Fruit fly (Drosophila melanogaster) whole organism, embryonic: Measurements from ENCODE around the gene Tango5.

ENCODE experiments used
- Bdp1 ChIP-seq: fragments of 200-800 bp; sonication (Bioruptor generic); optimal IDR thresholded peaks from 3 replicates; lab custom pipeline; 2016; ENCODE audit warnings: missing biosample characterization, missing genetic modification characterization
- BtbVII ChIP-seq: fragments of 200-800 bp; sonication (Bioruptor generic); optimal IDR thresholded peaks from 3 replicates; lab custom pipeline; 2017; ENCODE audit warnings: missing biosample characterization, mild to moderate bottlenecking, missing genetic modification characterization
- CG10147 ChIP-seq: fragments of 200-800 bp; sonication (Bioruptor generic); optimal IDR thresholded peaks from 2 replicates; lab custom pipeline; 2019; ENCODE audit warnings: missing biosample characterization, mild to moderate bottlenecking, missing genetic modification characterization, moderate library complexity
- CG10321 ChIP-seq: fragments of 200-800 bp; sonication (Bioruptor generic); IDR thresholded peaks from 2 replicates; pipeline ENCODE4 v1.3.6; 2022; ENCODE audit warnings: missing biosample characterization, missing genetic modification characterization
- CG11247 ChIP-seq: fragments of 200-800 bp; sonication (Bioruptor generic); IDR thresholded peaks from 2 replicates; pipeline ENCODE4 v1.3.6; 2022; ENCODE audit warnings: missing biosample characterization, missing genetic modification characterization
- CG11723 ChIP-seq: fragments of 200-800 bp; sonication (Bioruptor generic); optimal IDR thresholded peaks from 2 replicates; lab custom pipeline; 2017; ENCODE audit warnings: missing biosample characterization, mild to moderate bottlenecking, missing genetic modification characterization
- CG1529 ChIP-seq: fragments of 200-800 bp; sonication (Bioruptor generic); optimal IDR thresholded peaks from 3 replicates; lab custom pipeline; 2018; ENCODE audit warnings: missing biosample characterization, missing genetic modification characterization
- CG15479 ChIP-seq: fragments of 200-800 bp; sonication (Bioruptor generic); optimal IDR thresholded peaks from 3 replicates; lab custom pipeline; 2019; ENCODE audit warnings: missing biosample characterization, mild to moderate bottlenecking, missing genetic modification characterization, moderate library complexity
- CG2116 ChIP-seq: fragments of 200-800 bp; sonication (Bioruptor generic); optimal IDR thresholded peaks from 3 replicates; lab custom pipeline; 2018; ENCODE audit warnings: missing biosample characterization, mild to moderate bottlenecking, missing genetic modification characterization
- CG2120 ChIP-seq: fragments of 200-800 bp; sonication (Bioruptor generic); optimal IDR thresholded peaks from 3 replicates; lab custom pipeline; 2016; ENCODE audit warnings: missing biosample characterization, missing genetic modification characterization
- CG2199 ChIP-seq: fragments of 200-800 bp; sonication (Bioruptor generic); IDR thresholded peaks from 3 replicates; pipeline ENCODE4 v1.3.6; 2022; ENCODE audit warnings: missing biosample characterization, missing genetic modification characterization
- CG3163 ChIP-seq: fragments of 200-800 bp; sonication (Bioruptor generic); optimal IDR thresholded peaks from 3 replicates; lab custom pipeline; 2016; ENCODE audit warnings: missing biosample characterization, missing genetic modification characterization
- CG32532 ChIP-seq: fragments of 200-800 bp; sonication (Bioruptor generic); IDR thresholded peaks from 2 replicates; pipeline ENCODE4 v1.3.6; 2022; ENCODE audit warnings: missing biosample characterization, missing genetic modification characterization
- CG4282 ChIP-seq: fragments of 200-800 bp; sonication (Bioruptor generic); optimal IDR thresholded peaks from 2 replicates; lab custom pipeline; 2016; ENCODE audit warnings: missing biosample characterization, missing genetic modification characterization
- CG4707 ChIP-seq: fragments of 200-800 bp; sonication (Bioruptor generic); optimal IDR thresholded peaks from 2 replicates; lab custom pipeline; 2018; ENCODE audit warnings: missing biosample characterization, mild to moderate bottlenecking, missing genetic modification characterization, moderate library complexity
- CG4820 ChIP-seq: fragments of 200-800 bp; sonication (Bioruptor generic); optimal IDR thresholded peaks from 3 replicates; lab custom pipeline; 2016; ENCODE audit warnings: missing biosample characterization, missing genetic modification characterization
- CG7839 ChIP-seq: fragments of 200-800 bp; sonication (Bioruptor generic); optimal IDR thresholded peaks from 3 replicates; lab custom pipeline; 2018; ENCODE audit warnings: missing biosample characterization, mild to moderate bottlenecking, missing genetic modification characterization, moderate library complexity
- CG7963 ChIP-seq: fragments of 200-800 bp; sonication (Bioruptor generic); IDR thresholded peaks from 3 replicates; pipeline ENCODE4 v1.3.6; 2022; ENCODE audit warnings: missing biosample characterization, missing genetic modification characterization; ENCODE audit not compliant: partially characterized antibody
- CG8388 ChIP-seq: fragments of 200-800 bp; sonication (Bioruptor generic); optimal IDR thresholded peaks from 2 replicates; lab custom pipeline; 2019; ENCODE audit warnings: missing biosample characterization, mild to moderate bottlenecking, missing genetic modification characterization, moderate library complexity
- CG8478 ChIP-seq: fragments of >200 bp; optimal IDR thresholded peaks from 2 replicates; lab custom pipeline; 2018
- CG8944 ChIP-seq: fragments of 200-800 bp; sonication (Bioruptor generic); optimal IDR thresholded peaks from 3 replicates; lab custom pipeline; 2016; ENCODE audit warnings: missing biosample characterization, missing genetic modification characterization
- CHES-1-like ChIP-seq: fragments of 200-800 bp; sonication (Bioruptor generic); optimal IDR thresholded peaks from 2 replicates; lab custom pipeline; 2016; ENCODE audit warnings: missing biosample characterization, missing genetic modification characterization
- D19B ChIP-seq: fragments of 200-800 bp; sonication (Bioruptor generic); optimal IDR thresholded peaks from 2 replicates; lab custom pipeline; 2017; ENCODE audit warnings: missing biosample characterization, mild to moderate bottlenecking, missing genetic modification characterization
- Dll ChIP-seq: fragments of 200-800 bp; sonication (Bioruptor generic); IDR thresholded peaks from 4 replicates; pipeline ENCODE4 v1.3.6; 2022; ENCODE audit warnings: missing biosample characterization, missing genetic modification characterization; ENCODE audit not compliant: partially characterized antibody
- Fer3 ChIP-seq: fragments of 200-800 bp; sonication (Bioruptor generic); optimal IDR thresholded peaks from 2 replicates; lab custom pipeline; 2018; ENCODE audit warnings: missing biosample characterization, mild to moderate bottlenecking, missing genetic modification characterization, moderate library complexity
- HmgD ChIP-seq: fragments of 200-800 bp; sonication (Bioruptor generic); optimal IDR thresholded peaks from 3 replicates; lab custom pipeline; 2016; ENCODE audit warnings: missing biosample characterization, missing genetic modification characterization
- Kr ChIP-seq: fragments of 200-800 bp; sonication (Bioruptor generic); optimal IDR thresholded peaks from 2 replicates; lab custom pipeline; 2017; ENCODE audit warnings: missing biosample characterization, mild to moderate bottlenecking, missing genetic modification characterization
- MTF-1 ChIP-seq: fragments of 200-800 bp; sonication (Bioruptor generic); optimal IDR thresholded peaks from 2 replicates; lab custom pipeline; 2018; ENCODE audit warnings: missing biosample characterization, mild to moderate bottlenecking, missing genetic modification characterization, borderline replicate concordance
- Nf-YC ChIP-seq: fragments of 200-800 bp; optimal IDR thresholded peaks from 3 replicates; lab custom pipeline; 2019; ENCODE audit warnings: missing biosample characterization, mild to moderate bottlenecking, missing genetic modification characterization, moderate library complexity
- Opbp ChIP-seq: fragments of 200-800 bp; sonication (Bioruptor generic); IDR thresholded peaks from 3 replicates; pipeline ENCODE4 v1.3.6; 2022; ENCODE audit warnings: missing biosample characterization, missing genetic modification characterization; ENCODE audit not compliant: partially characterized antibody
- Ravus ChIP-seq: fragments of 200-800 bp; sonication (Bioruptor generic); IDR thresholded peaks from 2 replicates; pipeline ENCODE4 v1.3.6; 2022; ENCODE audit warnings: missing biosample characterization, missing genetic modification characterization
- Rx ChIP-seq: fragments of 200-800 bp; sonication (Bioruptor generic); IDR thresholded peaks from 2 replicates; pipeline ENCODE4 v1.3.6; 2022; ENCODE audit warnings: missing biosample characterization, missing genetic modification characterization
- Sry-β ChIP-seq: fragments of 200-800 bp; sonication (Bioruptor generic); optimal IDR thresholded peaks from 2 replicates; lab custom pipeline; 2018; ENCODE audit warnings: missing biosample characterization, mild to moderate bottlenecking, missing genetic modification characterization, moderate library complexity
- ap ChIP-seq: fragments of 200-800 bp; sonication (Bioruptor generic); IDR thresholded peaks from 2 replicates; pipeline ENCODE4 v1.3.6; 2022; ENCODE audit warnings: missing biosample characterization, missing genetic modification characterization
- cad ChIP-seq: fragments of >200 bp; optimal IDR thresholded peaks from 2 replicates; lab custom pipeline; 2017; ENCODE audit warnings: missing biosample characterization, missing genetic modification characterization
- caup ChIP-seq: fragments of 200-800 bp; sonication (Bioruptor generic); optimal IDR thresholded peaks from 3 replicates; lab custom pipeline; 2017; ENCODE audit warnings: missing biosample characterization, mild to moderate bottlenecking, missing genetic modification characterization, moderate library complexity; ENCODE audit not compliant: severe bottlenecking
- dan ChIP-seq: fragments of 200-800 bp; sonication (Bioruptor generic); IDR thresholded peaks from 2 replicates; pipeline ENCODE4 v1.3.6; 2022; ENCODE audit warnings: missing biosample characterization, missing genetic modification characterization
- fd96Cb ChIP-seq: fragments of 200-800 bp; sonication (Bioruptor generic); optimal IDR thresholded peaks from 2 replicates; lab custom pipeline; 2018; ENCODE audit warnings: missing biosample characterization, mild to moderate bottlenecking, missing genetic modification characterization, moderate library complexity
- gsb ChIP-seq: fragments of 200-800 bp; sonication (Bioruptor generic); IDR thresholded peaks from 2 replicates; pipeline ENCODE4 v1.3.6; 2022; ENCODE audit warnings: missing biosample characterization, missing genetic modification characterization
- h ChIP-seq: fragments of >200 bp; optimal IDR thresholded peaks from 2 replicates; lab custom pipeline; 2017
- hb ChIP-seq: fragments of 200-800 bp; sonication (Bioruptor generic); IDR thresholded peaks from 3 replicates; pipeline ENCODE4 v1.3.6; 2022; ENCODE audit warnings: missing biosample characterization, missing genetic modification characterization; ENCODE audit not compliant: partially characterized antibody
- jigr1 ChIP-seq: fragments of 200-800 bp; sonication (Bioruptor generic); IDR thresholded peaks from 3 replicates; pipeline ENCODE4 v1.3.6; 2022; ENCODE audit warnings: missing biosample characterization, missing genetic modification characterization
- kni ChIP-seq: fragments of 200-800 bp; sonication (Bioruptor generic); optimal IDR thresholded peaks from 3 replicates; lab custom pipeline; 2017; ENCODE audit warnings: mild to moderate bottlenecking, missing biosample characterization, missing genetic modification reagents, missing genetic modification characterization
- lab ChIP-seq: fragments of 200-800 bp; sonication (Bioruptor generic); optimal IDR thresholded peaks from 3 replicates; lab custom pipeline; 2017; ENCODE audit warnings: missing biosample characterization, missing genetic modification characterization, mild to moderate bottlenecking, moderate library complexity, missing genetic modification reagents
- luna ChIP-seq: fragments of 200-800 bp; sonication (Bioruptor generic); optimal IDR thresholded peaks from 2 replicates; lab custom pipeline; 2016; ENCODE audit warnings: missing biosample characterization, missing genetic modification characterization
- mam ChIP-seq: fragments of 200-800 bp; sonication (Bioruptor generic); optimal IDR thresholded peaks from 3 replicates; lab custom pipeline; 2016; ENCODE audit warnings: missing biosample characterization, missing genetic modification characterization
- mirr ChIP-seq: fragments of 200-800 bp; sonication (Bioruptor generic); optimal IDR thresholded peaks from 3 replicates; lab custom pipeline; 2018; ENCODE audit warnings: missing biosample characterization, mild to moderate bottlenecking, missing genetic modification characterization
- odd ChIP-seq: fragments of 200-800 bp; sonication (Bioruptor generic); optimal IDR thresholded peaks from 2 replicates; lab custom pipeline; 2017; ENCODE audit warnings: missing biosample characterization, mild to moderate bottlenecking, missing genetic modification characterization
- psq ChIP-seq: fragments of 200-800 bp; sonication (Bioruptor generic); optimal IDR thresholded peaks from 2 replicates; lab custom pipeline; 2017; ENCODE audit warnings: missing biosample characterization, missing genetic modification characterization
- shn ChIP-seq: fragments of 200-800 bp; sonication (Bioruptor generic); optimal IDR thresholded peaks from 3 replicates; lab custom pipeline; 2016; ENCODE audit warnings: missing biosample characterization, missing genetic modification characterization
- wek ChIP-seq: fragments of 200-800 bp; sonication (Bioruptor generic); optimal IDR thresholded peaks from 3 replicates; lab custom pipeline; 2018; ENCODE audit warnings: missing biosample characterization, mild to moderate bottlenecking, missing genetic modification characterization, moderate library complexity

Gene Tango5

dm6 chrX:10768043-10768674 lies 3.9 kb upstream of the Tango5 start, which contains the start of the genes Atg8a and BTBD9 (continued):
- peak; percentile 65 for TF ChIP-seq Opbp (GFP tag; lab: Robert Waterston, UW)
- TF ChIP-seq MTF-1, result peak; percentile 47
- no peak for TF ChIP-seq fd96Cb (tag; lab: Kevin White, UChicago)
- TF ChIP-seq D19B (GFP tag; lab: Kevin White, UChicago), result no peak
- no peak for TF ChIP-seq ap
- TF ChIP-seq CG10147, result peak; percentile 36
- peak; percentile 85 for TF ChIP-seq CG8478
- TF ChIP-seq CG8944 (GFP tag; lab: Kevin White, UChicago), result peak; percentile 27
- peak; percentile 80 for TF ChIP-seq Dll (GFP tag; lab: Robert Waterston, UW)
- TF ChIP-seq jigr1, result no peak
- no peak for TF ChIP-seq Kr
- no peak for TF ChIP-seq Ravus (GFP tag; lab: Robert Waterston, UW)
- TF ChIP-seq CG2116 (GFP tag; lab: Kevin White, UChicago), result peak; percentile 99
- TF ChIP-seq CG7963 (GFP tag; lab: Robert Waterston, UW), result peak; percentile 65
- TF ChIP-seq CG2120, result peak; percentile 64
- no peak for TF ChIP-seq wek (GFP tag; lab: Kevin White, UChicago)
- TF ChIP-seq Nf-YC (tag; lab: Kevin White, UChicago), result no peak
- TF ChIP-seq shn (GFP tag; lab: Kevin White, UChicago), result peak; percentile 39
- no peak for TF ChIP-seq CG2199 (GFP tag; lab: Robert Waterston, UW)
- TF ChIP-seq CG10321 (GFP tag; lab: Robert Waterston, UW), result no peak
- no peak for TF ChIP-seq Bdp1 (GFP tag; lab: Kevin White, UChicago)
- TF ChIP-seq CG15479, result no peak
- peak; percentile 92 for TF ChIP-seq HmgD (GFP tag; lab: Kevin White, UChicago)
- peak; percentile 53 for TF ChIP-seq BtbVII (GFP tag; lab: Kevin White, UChicago)
- TF ChIP-seq luna (GFP tag; lab: Kevin White, UChicago), result no peak
- TF ChIP-seq cad (GFP tag; lab: Kevin White, UChicago), result no peak
- TF ChIP-seq psq (GFP tag; lab: Kevin White, UChicago), result no peak
- TF ChIP-seq CG4820 (GFP tag; lab: Kevin White, UChicago), result no peak
- TF ChIP-seq CG32532, result no peak; the same call in 1 of the 2 replicates
- TF ChIP-seq CG1529 (GFP tag; lab: Kevin White, UChicago), result no peak
- peak; percentile 51 for TF ChIP-seq CHES-1-like
- no peak for TF ChIP-seq h (lab: Kevin White, UChicago)
- TF ChIP-seq CG11247 (GFP tag; lab: Robert Waterston, UW), result no peak
- no peak for TF ChIP-seq dan (GFP tag; lab: Robert Waterston, UW)
- TF ChIP-seq caup (GFP tag; lab: Kevin White, UChicago), result peak; percentile 14
- TF ChIP-seq kni (GFP tag; lab: Kevin White, UChicago), result no peak
- TF ChIP-seq Fer3 (tag; lab: Kevin White, UChicago), result no peak
- peak; percentile 62 for TF ChIP-seq lab (GFP tag; lab: Kevin White, UChicago)
- TF ChIP-seq hb, result peak; percentile 43; the same call in 2 of the 3 replicates
- TF ChIP-seq CG3163, result peak; percentile 69
- TF ChIP-seq gsb (GFP tag; lab: Robert Waterston, UW), result no peak
- no peak for TF ChIP-seq CG11723 (GFP tag; lab: Kevin White, UChicago)
- peak; percentile 47 for TF ChIP-seq CG4282 (GFP tag; lab: Kevin White, UChicago)
- peak; percentile 53 for TF ChIP-seq mam (GFP tag; lab: Kevin White, UChicago)
- TF ChIP-seq Rx (GFP tag; lab: Robert Waterston, UW), result no peak
- TF ChIP-seq CG8388, result no peak
- TF ChIP-seq mirr (GFP tag; lab: Kevin White, UChicago), result peak; percentile 26
- TF ChIP-seq odd (GFP tag; lab: Kevin White, UChicago), result no peak
- no peak for TF ChIP-seq CG7839 (tag; lab: Kevin White, UChicago)
- TF ChIP-seq CG4707 (GFP tag; lab: Kevin White, UChicago), result no peak
- TF ChIP-seq Sry-β (GFP tag; lab: Kevin White, UChicago), result no peak
